Worm (Caenorhabditis elegans) whole organism, L3 larva: ENCODE results near the gene T06D4.1.

ENCODE experiments used
- R02D3.7 ChIP-seq: fragments of 150-350 bp; optimal IDR thresholded peaks from 2 replicates; lab custom pipeline; 2014; ENCODE audit warnings: missing biosample characterization, missing genetic modification characterization
- nhr-76 ChIP-seq: fragments of 150-350 bp; sonication (generic microtip); optimal IDR thresholded peaks from 5 replicates; lab custom pipeline; 2014; ENCODE audit warnings: missing biosample characterization, missing genetic modification characterization
- snpc-4 ChIP-seq: fragments of 150-350 bp; optimal IDR thresholded peaks from 2 replicates; lab custom pipeline; 2014; ENCODE audit warnings: missing biosample characterization, missing genetic modification characterization
- unc-39 ChIP-seq: sonication (generic microtip); optimal IDR thresholded peaks from 4 replicates; lab custom pipeline; 2017; ENCODE audit warnings: missing biosample characterization, missing genetic modification characterization
- unc-62 ChIP-seq: fragments of 150-350 bp; sonication (generic microtip); optimal IDR thresholded peaks from 4 replicates; lab custom pipeline; 2014; ENCODE audit warnings: missing biosample characterization, missing genetic modification reagents, missing genetic modification characterization

DNA sequence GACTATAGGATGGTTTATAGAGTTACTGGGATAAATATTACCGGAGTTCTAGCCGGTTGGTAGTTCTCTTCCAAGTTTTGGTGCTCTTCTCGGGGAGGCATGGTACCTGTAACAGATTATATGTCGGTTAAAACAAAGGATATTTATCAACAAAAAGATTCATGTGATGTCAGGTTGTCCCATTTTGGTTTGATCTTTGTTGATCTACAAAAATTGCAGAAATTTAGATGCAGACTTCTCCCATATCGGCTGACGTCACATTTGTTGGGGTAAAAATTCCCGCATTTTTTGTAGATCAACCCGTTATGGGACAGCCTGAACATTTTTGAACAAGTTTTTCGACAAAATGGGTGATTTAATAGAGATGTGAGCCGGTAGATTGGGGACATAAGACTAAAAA lies 13.5 kb upstream of the T06D4.1 start, which contains the start of gene Y49F6C.7:
- no peak for TF ChIP-seq nhr-76 (tag; lab: Kevin White, UChicago)
- TF ChIP-seq unc-39, result no peak
- TF ChIP-seq R02D3.7 (tag; lab: Kevin White, UChicago), result no peak
- no peak for TF ChIP-seq unc-62 (GFP tag; lab: Kevin White, UChicago)
- no peak for TF ChIP-seq snpc-4 (tag; lab: Kevin White, UChicago)
